Worm (Caenorhabditis elegans) whole organism, L2 larva: Measurements from ENCODE around the gene ZK177.9.

Source experiments
- C34F6.9 ChIP-seq: fragments of 150-350 bp; optimal IDR thresholded peaks from 2 replicates; lab custom pipeline; 2014; ENCODE audit warnings: missing biosample characterization, missing genetic modification characterization
- F13H6.1 ChIP-seq: sonication (generic microtip); optimal IDR thresholded peaks from 2 replicates; lab custom pipeline; 2016; ENCODE audit warnings: missing genetic modification characterization, missing compliant biosample characterization
- R02D3.7 ChIP-seq: fragments of 150-350 bp; optimal IDR thresholded peaks from 2 replicates; lab custom pipeline; 2014; ENCODE audit warnings: missing biosample characterization, missing genetic modification characterization
- Y55F3AM.14 ChIP-seq: fragments of 200-800 bp; sonication (Bioruptor generic); optimal IDR thresholded peaks from 2 replicates; lab custom pipeline; 2018; ENCODE audit warnings: mild to moderate bottlenecking, missing genetic modification characterization, missing compliant biosample characterization
- aly-2 ChIP-seq: fragments of 150-350 bp; optimal IDR thresholded peaks from 2 replicates; lab custom pipeline; 2014; ENCODE audit warnings: missing biosample characterization, missing genetic modification characterization
- ama-1 ChIP-seq: fragments of 150-350 bp; optimal IDR thresholded peaks from 2 replicates; lab custom pipeline; 2018; ENCODE audit warnings: inconsistent platforms
- ceh-16 ChIP-seq: fragments of 150-350 bp; optimal IDR thresholded peaks from 2 replicates; lab custom pipeline; 2014; ENCODE audit warnings: missing biosample characterization, missing genetic modification characterization
- ceh-82 ChIP-seq: fragments of 150-350 bp; optimal IDR thresholded peaks from 2 replicates; lab custom pipeline; 2014; ENCODE audit warnings: missing biosample characterization, missing genetic modification characterization
- crh-2 ChIP-seq: sonication (generic microtip); optimal IDR thresholded peaks from 2 replicates; lab custom pipeline; 2017; ENCODE audit warnings: missing biosample characterization, missing genetic modification characterization
- dmd-4 ChIP-seq: sonication (generic microtip); optimal IDR thresholded peaks from 2 replicates; lab custom pipeline; 2017; ENCODE audit warnings: missing biosample characterization, missing genetic modification characterization
- egl-27 ChIP-seq: sonication (generic microtip); optimal IDR thresholded peaks from 3 replicates; lab custom pipeline; 2017; ENCODE audit warnings: missing biosample characterization, missing genetic modification reagents, missing genetic modification characterization
- fos-1 ChIP-seq: fragments of 150-350 bp; optimal IDR thresholded peaks from 2 replicates; lab custom pipeline; 2014; ENCODE audit warnings: missing biosample characterization, missing genetic modification characterization
- gmeb-1 ChIP-seq: fragments of 150-350 bp; optimal IDR thresholded peaks from 2 replicates; lab custom pipeline; 2014; ENCODE audit warnings: missing biosample characterization, missing genetic modification characterization
- lin-13 ChIP-seq: fragments of 150-350 bp; optimal IDR thresholded peaks from 2 replicates; lab custom pipeline; 2014; ENCODE audit warnings: missing biosample characterization, missing genetic modification reagents, missing genetic modification characterization
- lin-39 ChIP-seq: fragments of 150-350 bp; optimal IDR thresholded peaks from 2 replicates; lab custom pipeline; 2014; ENCODE audit warnings: missing biosample characterization, missing genetic modification reagents, missing genetic modification characterization
- lsy-2 ChIP-seq, 2 experiments: fragments of 150-350 bp in 1 of 2; sonication (generic microtip) in 1 of 2; optimal IDR thresholded peaks; 2 replicates each; lab custom pipeline; 2014 to 2017; ENCODE audit warnings: missing biosample characterization in 2 of 2, missing genetic modification characterization in 2 of 2
- mab-5 ChIP-seq: fragments of 150-350 bp; optimal IDR thresholded peaks from 2 replicates; lab custom pipeline; 2014; ENCODE audit warnings: missing biosample characterization, missing genetic modification characterization
- mbf-1 ChIP-seq: sonication (generic microtip); optimal IDR thresholded peaks from 2 replicates; lab custom pipeline; 2017; ENCODE audit warnings: missing biosample characterization, missing genetic modification characterization
- mdl-1 ChIP-seq, 2 experiments: fragments of 150-350 bp in 1 of 2; sonication (generic microtip) in 1 of 2; optimal IDR thresholded peaks; 2 replicates each; lab custom pipeline; 2017; ENCODE audit warnings: missing biosample characterization in 2 of 2, missing genetic modification characterization in 2 of 2
- nhr-11 ChIP-seq: fragments of 150-350 bp; optimal IDR thresholded peaks from 2 replicates; lab custom pipeline; 2014; ENCODE audit warnings: missing biosample characterization, missing genetic modification characterization
- nhr-12 ChIP-seq: fragments of 150-350 bp; optimal IDR thresholded peaks from 2 replicates; lab custom pipeline; 2014; ENCODE audit warnings: missing biosample characterization, missing genetic modification characterization
- nhr-129 ChIP-seq: fragments of 150-350 bp; optimal IDR thresholded peaks from 2 replicates; lab custom pipeline; 2014; ENCODE audit warnings: missing biosample characterization, missing genetic modification characterization
- nhr-21 ChIP-seq: fragments of 150-350 bp; optimal IDR thresholded peaks from 2 replicates; lab custom pipeline; 2014; ENCODE audit warnings: missing biosample characterization, missing genetic modification characterization
- nhr-23 ChIP-seq: fragments of 150-350 bp; optimal IDR thresholded peaks from 2 replicates; lab custom pipeline; 2014; ENCODE audit warnings: missing biosample characterization, missing genetic modification reagents, missing genetic modification characterization
- nhr-237 ChIP-seq: fragments of 150-350 bp; optimal IDR thresholded peaks from 2 replicates; lab custom pipeline; 2014; ENCODE audit warnings: missing biosample characterization, missing genetic modification characterization
- nhr-25 ChIP-seq: fragments of 150-350 bp; sonication (generic microtip); optimal IDR thresholded peaks from 3 replicates; lab custom pipeline; 2014; ENCODE audit warnings: missing biosample characterization, missing genetic modification characterization
- nhr-6 ChIP-seq: fragments of 150-350 bp; optimal IDR thresholded peaks from 2 replicates; lab custom pipeline; 2014; ENCODE audit warnings: missing biosample characterization, missing genetic modification characterization
- nhr-77 ChIP-seq: fragments of 150-350 bp; optimal IDR thresholded peaks from 2 replicates; lab custom pipeline; 2014; ENCODE audit warnings: missing biosample characterization, missing genetic modification characterization
- peb-1 ChIP-seq: fragments of 150-350 bp; optimal IDR thresholded peaks from 2 replicates; lab custom pipeline; 2014; ENCODE audit warnings: missing biosample characterization, missing genetic modification characterization
- sem-4 ChIP-seq: fragments of 150-350 bp; optimal IDR thresholded peaks from 2 replicates; lab custom pipeline; 2014; ENCODE audit warnings: missing biosample characterization, missing genetic modification reagents, missing genetic modification characterization
- skn-1 ChIP-seq: sonication (generic microtip); optimal IDR thresholded peaks from 2 replicates; lab custom pipeline; 2017; ENCODE audit warnings: missing biosample characterization, missing genetic modification characterization
- sma-3 ChIP-seq: sonication (generic microtip); optimal IDR thresholded peaks from 2 replicates; lab custom pipeline; 2016; ENCODE audit warnings: missing genetic modification reagents, missing genetic modification characterization, missing compliant biosample characterization
- sma-9 ChIP-seq, 2 experiments: fragments of 150-350 bp in 1 of 2; sonication (generic microtip) in 1 of 2; optimal IDR thresholded peaks; 2 replicates each; lab custom pipeline; 2014 to 2016; ENCODE audit warnings: missing genetic modification characterization in 2 of 2, mild to moderate bottlenecking in 1 of 2, missing biosample characterization in 1 of 2, missing compliant biosample characterization in 1 of 2, missing genetic modification reagents in 1 of 2, moderate library complexity in 1 of 2
- snpc-4 ChIP-seq: fragments of 150-350 bp; optimal IDR thresholded peaks from 2 replicates; lab custom pipeline; 2014; ENCODE audit warnings: missing biosample characterization, missing genetic modification characterization
- unc-55 ChIP-seq: fragments of 150-350 bp; sonication (generic microtip); optimal IDR thresholded peaks from 3 replicates; lab custom pipeline; 2014; ENCODE audit warnings: missing biosample characterization, missing genetic modification reagents, missing genetic modification characterization
- zag-1 ChIP-seq: fragments of 150-350 bp; optimal IDR thresholded peaks from 2 replicates; lab custom pipeline; 2014; ENCODE audit warnings: missing biosample characterization, missing genetic modification characterization
- ztf-1 ChIP-seq: fragments of 200-800 bp; sonication (Bioruptor generic); conservative IDR thresholded peaks from 2 replicates; pipeline ENCODE4 v1.3.6; 2022; ENCODE audit warnings: missing genetic modification characterization, missing compliant biosample characterization
- ztf-11 ChIP-seq: sonication (generic microtip); optimal IDR thresholded peaks from 2 replicates; lab custom pipeline; 2017; ENCODE audit warnings: missing biosample characterization, missing genetic modification characterization
- ztf-4 ChIP-seq: fragments of 150-350 bp; optimal IDR thresholded peaks from 2 replicates; lab custom pipeline; 2014; ENCODE audit warnings: missing biosample characterization, missing genetic modification characterization

Gene ZK177.9

DNA sequence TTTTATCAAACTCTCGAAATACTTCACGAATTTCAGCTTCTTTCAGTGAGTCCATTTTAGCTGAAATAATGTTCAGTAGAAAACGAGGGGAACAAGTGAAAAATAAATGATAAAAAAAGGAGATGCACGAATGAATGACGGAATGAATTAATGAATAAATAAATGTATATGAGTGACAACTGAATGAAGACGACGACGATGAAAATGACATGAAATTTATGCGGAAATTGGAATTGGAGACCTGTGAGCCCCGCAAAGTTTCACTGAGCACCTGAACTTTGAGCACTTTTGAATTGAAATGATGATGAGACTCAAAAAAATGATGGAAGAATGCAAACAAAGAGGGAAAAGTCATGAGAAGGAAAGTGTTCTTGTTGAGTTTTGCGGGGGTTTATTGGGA is 35.6 kb downstream of the ZK177.9 start, which contains the start of gene cal-8:
TSS of gene cal-8 (minus strand) at position 60 of the 400 bp plus-strand sequence.
- TF ChIP-seq nhr-77 (tag; lab: Kevin White, UChicago): no peak
- no peak for TF ChIP-seq nhr-11 (tag; lab: Kevin White, UChicago)
- no peak for TF ChIP-seq mbf-1 (tag; lab: Kevin White, UChicago)
- TF ChIP-seq sma-9 (GFP tag; optimal IDR thresholded peaks at IDR 0.05; lab: Kevin White, UChicago): no peak
- no peak for TF ChIP-seq sma-9 (tag; optimal IDR thresholded peaks at IDR 0.05; lab: Kevin White, UChicago)
- no peak for TF ChIP-seq peb-1 (tag; lab: Kevin White, UChicago)
- TF ChIP-seq dmd-4 (tag; lab: Kevin White, UChicago): no peak
- TF ChIP-seq sma-3 (GFP tag; lab: Kevin White, UChicago): no peak
- no peak for TF ChIP-seq aly-2 (tag; lab: Kevin White, UChicago)
- no peak for TF ChIP-seq zag-1 (tag; lab: Kevin White, UChicago)
- no peak for TF ChIP-seq Y55F3AM.14
- no peak for TF ChIP-seq nhr-23 (tag; lab: Kevin White, UChicago)
- no peak for TF ChIP-seq ztf-4
- no peak for TF ChIP-seq mab-5 (tag; lab: Kevin White, UChicago)
- no peak for TF ChIP-seq nhr-12 (tag; lab: Kevin White, UChicago)
- no peak for TF ChIP-seq ama-1 (lab: Kevin White, UChicago)
- no peak for TF ChIP-seq mdl-1 (tag; optimal IDR thresholded peaks at IDR 0.05; lab: Kevin White, UChicago)
- no peak for TF ChIP-seq skn-1 (tag; lab: Kevin White, UChicago)
- no peak for TF ChIP-seq ztf-1 (GFP tag; lab: Robert Waterston, UW)
- TF ChIP-seq gmeb-1 (tag; lab: Kevin White, UChicago): no peak

- no peak for TF ChIP-seq lsy-2 (tag; optimal IDR thresholded peaks at IDR 0.05; lab: Kevin White, UChicago)
- TF ChIP-seq snpc-4 (tag; lab: Kevin White, UChicago): no peak
- TF ChIP-seq, all 48 proteins: peak for 0
Observed at ce11 chrII:5478318-5478717, 39.2 kb downstream of the ZK177.9 start, which contains the start of gene F56D1.1. F56D1.1 (plus strand) TSS chrII:5478618.

ce11 chrII:5474946-5475345 is 42.6 kb downstream of the ZK177.9 start, which contains the start of gene ilcr-2:
ilcr-2 (plus strand) TSS chrII:5475246.
- TF ChIP-seq lsy-2 (tag; optimal IDR thresholded peaks at IDR 0.05; lab: Kevin White, UChicago): no peak

DNA sequence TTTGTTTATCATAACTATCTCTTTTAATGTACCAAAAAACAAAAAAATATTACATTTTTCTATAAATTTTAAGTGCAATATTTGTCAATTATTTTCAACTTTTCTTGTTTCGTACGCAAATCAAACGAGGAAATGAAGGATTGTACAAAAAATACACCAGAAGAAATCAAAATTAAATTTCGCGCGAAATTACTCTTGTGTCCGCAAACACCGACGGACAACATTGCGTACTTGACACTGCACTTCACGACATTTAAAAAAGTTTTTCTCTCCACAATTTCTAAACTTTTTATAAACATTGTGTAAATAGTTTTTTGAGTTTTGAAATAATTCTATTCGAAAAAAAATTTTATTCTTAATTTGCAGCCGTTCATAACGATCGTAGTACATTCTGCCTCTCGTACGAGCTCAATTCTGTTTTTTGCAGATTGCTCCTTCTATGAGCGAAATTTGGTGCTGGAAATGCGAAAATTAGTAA is 43.6 kb downstream of the ZK177.9 start, which contains the start of gene mrps-16:
TSS of gene mrps-16 (plus strand) at position 428 of the 478 bp plus-strand sequence.
- TF ChIP-seq skn-1 (tag; lab: Kevin White, UChicago): no peak
- TF ChIP-seq gmeb-1 (tag; lab: Kevin White, UChicago): peak; percentile 96
- no peak for TF ChIP-seq nhr-237 (tag; lab: Kevin White, UChicago)
- TF ChIP-seq nhr-23 (tag; lab: Kevin White, UChicago): no peak
- peak; percentile 41 for TF ChIP-seq mab-5 (tag; lab: Kevin White, UChicago)
- no peak for TF ChIP-seq ceh-82 (tag; lab: Kevin White, UChicago)
- peak; percentile 75 for TF ChIP-seq sma-9 (GFP tag; optimal IDR thresholded peaks at IDR 0.05; lab: Kevin White, UChicago)
- TF ChIP-seq sma-9 (tag; optimal IDR thresholded peaks at IDR 0.05; lab: Kevin White, UChicago): no peak
- TF ChIP-seq aly-2 (tag; lab: Kevin White, UChicago): no peak
- TF ChIP-seq snpc-4 (tag; lab: Kevin White, UChicago): peak; percentile 65
- TF ChIP-seq F13H6.1 (tag; lab: Kevin White, UChicago): peak; percentile 41
- TF ChIP-seq ztf-11 (tag; lab: Kevin White, UChicago): no peak
- TF ChIP-seq sma-3 (GFP tag; lab: Kevin White, UChicago): peak; percentile 70
- peak; percentile 62 to 88 for TF ChIP-seq lsy-2 (tag; optimal IDR thresholded peaks at IDR 0.05; lab: Kevin White, UChicago)
- TF ChIP-seq nhr-25 (tag; lab: Kevin White, UChicago): no peak
- no peak for TF ChIP-seq egl-27 (tag; lab: Kevin White, UChicago)
- peak; percentile 39 for TF ChIP-seq lin-13
- TF ChIP-seq nhr-129 (tag; lab: Kevin White, UChicago): peak; percentile 53
- TF ChIP-seq ztf-4: no peak
- TF ChIP-seq nhr-6 (tag; lab: Kevin White, UChicago): peak; percentile 8
- peak; percentile 72 for TF ChIP-seq unc-55 (GFP tag; lab: Kevin White, UChicago)
- TF ChIP-seq ztf-1 (GFP tag; lab: Robert Waterston, UW): no peak
- peak; percentile 41 for TF ChIP-seq nhr-21
- TF ChIP-seq ama-1 (lab: Kevin White, UChicago): peak; percentile 3
- TF ChIP-seq R02D3.7 (tag; lab: Kevin White, UChicago): no peak
- peak; percentile 64 for TF ChIP-seq C34F6.9 (tag; lab: Kevin White, UChicago)
- no peak for TF ChIP-seq nhr-11 (tag; lab: Kevin White, UChicago)
- no peak for TF ChIP-seq lin-39 (tag; lab: Kevin White, UChicago)
- peak; percentile 34 for TF ChIP-seq crh-2 (tag; lab: Kevin White, UChicago)
- TF ChIP-seq dmd-4 (tag; lab: Kevin White, UChicago): no peak
- no peak for TF ChIP-seq nhr-12 (tag; lab: Kevin White, UChicago)
- TF ChIP-seq fos-1 (tag; lab: Kevin White, UChicago): peak; percentile 26
- no peak for TF ChIP-seq sem-4 (tag; lab: Kevin White, UChicago)
- TF ChIP-seq ceh-16: no peak
